Fruit fly (Drosophila melanogaster): Measurements from ENCODE around the gene TyrRS.
A peak's percentile ranks its signal among the peaks of the same experiment; 100 is the strongest.

Gene TyrRS

dm6 chr3L:16419059-16419773 lies at the start of gene TyrRS, which contains the start of gene CG33158:
TSS of gene TyrRS (minus strand) at chr3L:16419302.
TSS of gene CG33158 (plus strand) at chr3L:16419597.
- TF ChIP-seq CG17801 (GFP tag; optimal IDR thresholded peaks at IDR 0.05; ENCODE audit: partially characterized antibody): no peak

- TF ChIP-seq CG17801 (GFP tag; optimal IDR thresholded peaks at IDR 0.05; ENCODE audit: partially characterized antibody): peak; percentile 52
These were observed 44.7 kb upstream of the TyrRS start for dm6 chr3L:16463846-16464245.

- TF ChIP-seq CG17801 (GFP tag; optimal IDR thresholded peaks at IDR 0.05; ENCODE audit: partially characterized antibody): no peak
These were observed 33.0 kb upstream of the TyrRS start, which contains the start of gene dsx-c73A for dm6 chr3L:16451887-16452751. TSS of gene dsx-c73A (minus strand) at chr3L:16451958.

dm6 chr3L:16442628-16443027 lies 23.5 kb upstream of the TyrRS start:
- TF ChIP-seq CG17801 (GFP tag; optimal IDR thresholded peaks at IDR 0.05; ENCODE audit: partially characterized antibody): no peak

- TF ChIP-seq CG17801 (GFP tag; optimal IDR thresholded peaks at IDR 0.05; ENCODE audit: partially characterized antibody): no peak
These were observed 18.2 kb upstream of the TyrRS start for dm6 chr3L:16437271-16437670.

dm6 chr3L:16433556-16433955 lies 14.5 kb upstream of the TyrRS start:
- no peak for TF ChIP-seq CG17801 (GFP tag; optimal IDR thresholded peaks at IDR 0.05; ENCODE audit: partially characterized antibody)

dm6 chr3L:16431056-16431455 lies 12.0 kb upstream of the TyrRS start:
- TF ChIP-seq CG17801 (GFP tag; optimal IDR thresholded peaks at IDR 0.05; ENCODE audit: partially characterized antibody): no peak

dm6 chr3L:16429451-16429850 lies 10.3 kb upstream of the TyrRS start:
- TF ChIP-seq CG17801 (GFP tag; optimal IDR thresholded peaks at IDR 0.05; ENCODE audit: partially characterized antibody): no peak

- TF ChIP-seq CG17801 (GFP tag; optimal IDR thresholded peaks at IDR 0.05; ENCODE audit: partially characterized antibody): no peak
These were observed 2.1 kb downstream of the TyrRS start, which contains the start of gene GluRS-m for dm6 chr3L:16417024-16417423. TSS of gene GluRS-m (minus strand) at chr3L:16417177.

dm6 chr3L:16412394-16412950 lies 6.6 kb downstream of the TyrRS start, which contains the start of gene Serinc:
TSS of gene Serinc (plus strand) at chr3L:16412722.
- TF ChIP-seq CG17801 (GFP tag; optimal IDR thresholded peaks at IDR 0.05; ENCODE audit: partially characterized antibody): peak; percentile 47

dm6 chr3L:16411566-16411965 lies 7.5 kb downstream of the TyrRS start, which contains the start of gene fax:
TSS of gene fax (minus strand) at chr3L:16411828.
- peak; percentile 29 for TF ChIP-seq CG17801 (GFP tag; optimal IDR thresholded peaks at IDR 0.05; ENCODE audit: partially characterized antibody)

- no peak for TF ChIP-seq CG17801 (GFP tag; optimal IDR thresholded peaks at IDR 0.05; ENCODE audit: partially characterized antibody)
These were observed 8.6 kb downstream of the TyrRS start for dm6 chr3L:16410234-16411119.

- TF ChIP-seq CG17801 (GFP tag; optimal IDR thresholded peaks at IDR 0.05; ENCODE audit: partially characterized antibody): no peak
These were observed 9.5 kb downstream of the TyrRS start for dm6 chr3L:16409440-16410233.
